Worm (Caenorhabditis elegans) whole organism, L3 larva: ENCODE measurements around the gene F40B5.2.

Experiments used
- ceh-82 ChIP-seq: fragments of 150-350 bp; optimal IDR thresholded peaks from 2 replicates; lab custom pipeline; 2014; ENCODE audit warnings: missing biosample characterization, missing genetic modification characterization
- daf-12 ChIP-seq: fragments of 150-350 bp; optimal IDR thresholded peaks from 2 replicates; lab custom pipeline; 2014; ENCODE audit warnings: missing biosample characterization, missing genetic modification reagents, missing genetic modification characterization
- elt-1 ChIP-seq: fragments of 150-350 bp; optimal IDR thresholded peaks from 2 replicates; lab custom pipeline; 2014; ENCODE audit warnings: missing biosample characterization, missing genetic modification characterization
- jun-1 ChIP-seq: fragments of 150-350 bp; optimal IDR thresholded peaks from 2 replicates; lab custom pipeline; 2014; ENCODE audit warnings: missing biosample characterization, missing genetic modification reagents, missing genetic modification characterization
- nhr-11 ChIP-seq: fragments of 150-350 bp; optimal IDR thresholded peaks from 2 replicates; lab custom pipeline; 2014; ENCODE audit warnings: missing biosample characterization, missing genetic modification characterization
- nhr-12 ChIP-seq: fragments of 150-350 bp; optimal IDR thresholded peaks from 2 replicates; lab custom pipeline; 2014; ENCODE audit warnings: missing biosample characterization, missing genetic modification characterization
- nhr-28 ChIP-seq: fragments of 150-350 bp; optimal IDR thresholded peaks from 2 replicates; lab custom pipeline; 2014; ENCODE audit warnings: missing biosample characterization, missing genetic modification characterization
- nhr-77 ChIP-seq: fragments of 150-350 bp; optimal IDR thresholded peaks from 2 replicates; lab custom pipeline; 2014; ENCODE audit warnings: missing biosample characterization, missing genetic modification characterization
- pha-4 ChIP-seq: fragments of 150-350 bp; optimal IDR thresholded peaks from 2 replicates; lab custom pipeline; 2014; ENCODE audit warnings: missing biosample characterization, missing genetic modification reagents, missing genetic modification characterization
- skn-1 ChIP-seq: fragments of 150-350 bp; optimal IDR thresholded peaks from 2 replicates; lab custom pipeline; 2014; ENCODE audit warnings: missing biosample characterization, missing genetic modification characterization
- unc-39 ChIP-seq: sonication (generic microtip); optimal IDR thresholded peaks from 4 replicates; lab custom pipeline; 2017; ENCODE audit warnings: missing biosample characterization, missing genetic modification characterization
- unc-62 ChIP-seq: fragments of 150-350 bp; sonication (generic microtip); optimal IDR thresholded peaks from 4 replicates; lab custom pipeline; 2014; ENCODE audit warnings: missing biosample characterization, missing genetic modification reagents, missing genetic modification characterization
- ztf-11 ChIP-seq: fragments of 150-350 bp; optimal IDR thresholded peaks from 2 replicates; lab custom pipeline; 2014; ENCODE audit warnings: missing biosample characterization, missing genetic modification characterization

- TF ChIP-seq skn-1 (tag; lab: Kevin White, UChicago) (no peak), ztf-11 (tag; lab: Kevin White, UChicago) (no peak), ceh-82 (tag; lab: Kevin White, UChicago) (no peak), elt-1 (tag; lab: Kevin White, UChicago) (no peak), nhr-11 (tag; lab: Kevin White, UChicago) (no peak), nhr-12 (no peak), pha-4 (peak; percentile 72), unc-39 (tag; lab: Kevin White, UChicago) (no peak), nhr-28 (no peak), unc-62 (GFP tag; lab: Kevin White, UChicago) (no peak), jun-1 (tag; lab: Kevin White, UChicago) (no peak), nhr-77 (tag; lab: Kevin White, UChicago) (no peak), daf-12 (tag; lab: Kevin White, UChicago) (no peak)
These were observed 12.3 kb upstream of the F40B5.2 start for ce11 chrX:8355350-8355749.
